Fruit fly (Drosophila melanogaster) whole organism, prepupa: ENCODE data around the gene CG14223.

Experiments
- CG1621 ChIP-seq: fragments of 200-800 bp; sonication (Bioruptor generic); optimal IDR thresholded peaks from 3 replicates; lab custom pipeline; 2018; ENCODE audit warnings: missing biosample characterization, mild to moderate bottlenecking, missing genetic modification characterization
- CG8632 ChIP-seq: fragments of 200-800 bp; sonication (Bioruptor generic); optimal IDR thresholded peaks from 3 replicates; lab custom pipeline; 2016; ENCODE audit warnings: missing biosample characterization, missing genetic modification characterization
- Gug ChIP-seq: fragments of 200-800 bp; sonication (Bioruptor generic); IDR thresholded peaks from 2 replicates; pipeline ENCODE4 v1.3.6; 2022; ENCODE audit warnings: missing biosample characterization, missing genetic modification characterization
- pdm3 ChIP-seq: fragments of 200-800 bp; sonication (Bioruptor generic); optimal IDR thresholded peaks from 3 replicates; lab custom pipeline; 2016; ENCODE audit warnings: missing biosample characterization, missing genetic modification characterization

dm6 chrX:19697255-19697877 is 33.6 kb upstream of the CG14223 start:
- TF ChIP-seq CG8632 (GFP tag; lab: Kevin White, UChicago) (no peak), CG1621 (tag; lab: Kevin White, UChicago) (peak; percentile 63), pdm3 (GFP tag; lab: Kevin White, UChicago) (no peak), Gug (no peak)
